Worm (Caenorhabditis elegans): ENCODE results near the gene Y22D7AR.7.

DNA sequence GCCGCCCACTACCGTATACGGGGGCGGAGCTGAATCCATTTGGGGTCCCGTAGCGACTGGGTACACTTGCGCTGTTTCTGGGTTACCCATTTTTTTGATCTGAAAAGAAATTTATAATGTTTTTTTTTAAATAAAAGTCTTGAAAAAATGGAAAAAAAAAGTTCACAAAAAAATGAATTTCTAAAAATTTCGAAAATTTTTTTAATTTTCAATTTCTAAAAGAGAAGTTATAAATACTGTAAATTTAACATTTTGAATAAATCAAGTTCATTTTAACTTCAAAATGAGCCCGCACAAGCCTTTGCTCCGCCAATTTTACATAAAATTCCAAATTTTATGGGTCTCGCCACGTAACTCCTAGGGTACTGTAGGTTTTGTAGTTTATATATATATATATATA, 28.1 kb downstream of the Y22D7AR.7 start, which contains the start of gene Y22D7AL.15:
- TF ChIP-seq him-1 (tag; optimal IDR thresholded peaks at IDR 0.05) (no peak), dao-5 (tag; optimal IDR thresholded peaks at IDR 0.05) (no peak)

All from whole organism, L4/young adult.